Worm (Caenorhabditis elegans) whole organism, early embryonic: Measurements from ENCODE around the gene clec-150.

ENCODE experiments used
- B0310.2 ChIP-seq: sonication (generic microtip); optimal IDR thresholded peaks from 2 replicates; lab custom pipeline; 2016; ENCODE audit warnings: mild to moderate bottlenecking, missing genetic modification characterization, missing compliant biosample characterization
- F13C5.2 ChIP-seq: sonication (generic microtip); optimal IDR thresholded peaks from 2 replicates; lab custom pipeline; 2017; ENCODE audit warnings: mild to moderate bottlenecking, missing genetic modification characterization, inconsistent platforms, missing compliant biosample characterization
- aly-1 ChIP-seq: sonication (generic microtip); optimal IDR thresholded peaks from 2 replicates; lab custom pipeline; 2016; ENCODE audit warnings: missing genetic modification characterization, missing compliant biosample characterization
- ama-1 ChIP-seq: fragments of 150-350 bp; optimal IDR thresholded peaks from 2 replicates; lab custom pipeline; 2014
- ceh-13 ChIP-seq: fragments of 200-800 bp; sonication (Bioruptor generic); optimal IDR thresholded peaks from 2 replicates; lab custom pipeline; 2018; ENCODE audit warnings: mild to moderate bottlenecking, missing genetic modification characterization, missing compliant biosample characterization
- ceh-36 ChIP-seq: sonication (generic microtip); optimal IDR thresholded peaks from 2 replicates; lab custom pipeline; 2016; ENCODE audit warnings: missing genetic modification characterization, inconsistent platforms, missing compliant biosample characterization
- ets-7 ChIP-seq: sonication (generic microtip); optimal IDR thresholded peaks from 2 replicates; lab custom pipeline; 2016; ENCODE audit warnings: missing genotype, missing genetic modification characterization, missing compliant biosample characterization
- flt-1 ChIP-seq: fragments of 200-800 bp; sonication (Bioruptor generic); IDR thresholded peaks from 2 replicates; pipeline ENCODE4 v1.3.6; 2022; ENCODE audit warnings: missing genetic modification characterization, missing compliant biosample characterization
- hmbx-1 ChIP-seq: sonication (generic microtip); optimal IDR thresholded peaks from 2 replicates; lab custom pipeline; 2016; ENCODE audit warnings: mild to moderate bottlenecking, missing genetic modification characterization, missing compliant biosample characterization
- hmg-4 ChIP-seq: fragments of 200-800 bp; sonication (Bioruptor generic); optimal IDR thresholded peaks from 2 replicates; lab custom pipeline; 2018; ENCODE audit warnings: mild to moderate bottlenecking, missing genetic modification characterization, missing compliant biosample characterization
- hnd-1 ChIP-seq: sonication (generic microtip); optimal IDR thresholded peaks from 2 replicates; lab custom pipeline; 2016; ENCODE audit warnings: missing genetic modification characterization, missing compliant biosample characterization
- pes-1 ChIP-seq: fragments of 200-800 bp; sonication (Bioruptor generic); IDR thresholded peaks from 2 replicates; pipeline ENCODE4 v1.3.6; 2022; ENCODE audit warnings: missing genetic modification reagents, missing genetic modification characterization, missing compliant biosample characterization
- scrt-1 ChIP-seq: fragments of 200-800 bp; sonication (Bioruptor generic); IDR thresholded peaks from 2 replicates; pipeline ENCODE4 v1.3.6; 2022; ENCODE audit warnings: missing genetic modification characterization, missing compliant biosample characterization
- sea-1 ChIP-seq: fragments of 200-800 bp; sonication (Bioruptor generic); conservative IDR thresholded peaks from 2 replicates; pipeline ENCODE4 v1.3.6; 2022; ENCODE audit warnings: missing genetic modification characterization, missing compliant biosample characterization
- tbx-11 ChIP-seq: fragments of 200-800 bp; sonication (Bioruptor generic); IDR thresholded peaks from 2 replicates; pipeline ENCODE4 v1.3.6; 2022; ENCODE audit warnings: missing genetic modification characterization, missing compliant biosample characterization
- tbx-37 ChIP-seq: fragments of 200-800 bp; sonication (Bioruptor generic); conservative IDR thresholded peaks from 2 replicates; pipeline ENCODE4 v1.3.6; 2022; ENCODE audit warnings: missing genetic modification reagents, missing genetic modification characterization, missing compliant biosample characterization
- tra-4 ChIP-seq: sonication (generic microtip); optimal IDR thresholded peaks from 2 replicates; lab custom pipeline; 2017; ENCODE audit warnings: missing genetic modification characterization, missing compliant biosample characterization

The clec-150 gene

DNA sequence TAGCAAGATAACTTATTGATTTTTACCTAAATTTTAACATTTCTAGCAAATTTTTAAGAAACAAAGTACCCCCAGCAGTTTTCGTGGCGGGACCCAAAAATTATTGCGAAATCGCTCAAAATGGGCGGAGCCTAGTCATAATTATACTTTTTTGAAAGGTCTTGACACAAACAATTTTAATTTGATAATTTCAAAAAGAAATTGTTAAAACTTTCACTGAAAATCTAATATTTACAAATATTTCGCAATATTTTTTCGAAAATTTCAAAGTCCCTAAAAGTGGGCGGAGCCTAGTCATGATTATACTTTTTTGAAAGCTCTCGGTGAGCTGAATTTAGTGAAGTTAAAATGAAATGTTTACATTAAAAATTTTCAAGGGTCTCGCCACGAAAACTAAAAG lies 2.0 kb downstream of the clec-150 start:
- TF ChIP-seq B0310.2 (no peak), tbx-37 (GFP tag; lab: Robert Waterston, UW) (no peak), hmbx-1 (tag; lab: Kevin White, UChicago) (no peak), tbx-11 (GFP tag; lab: Robert Waterston, UW) (no peak), aly-1 (no peak), ceh-13 (GFP tag; lab: Kevin White, UChicago) (no peak), scrt-1 (GFP tag; lab: Robert Waterston, UW) (no peak), F13C5.2 (tag; lab: Kevin White, UChicago) (no peak), ceh-36 (tag; lab: Kevin White, UChicago) (no peak), flt-1 (GFP tag; lab: Robert Waterston, UW) (no peak), pes-1 (no peak), sea-1 (no peak), ama-1 (lab: Kevin White, UChicago) (no peak), hmg-4 (no peak), tra-4 (tag; lab: Kevin White, UChicago) (no peak)

DNA sequence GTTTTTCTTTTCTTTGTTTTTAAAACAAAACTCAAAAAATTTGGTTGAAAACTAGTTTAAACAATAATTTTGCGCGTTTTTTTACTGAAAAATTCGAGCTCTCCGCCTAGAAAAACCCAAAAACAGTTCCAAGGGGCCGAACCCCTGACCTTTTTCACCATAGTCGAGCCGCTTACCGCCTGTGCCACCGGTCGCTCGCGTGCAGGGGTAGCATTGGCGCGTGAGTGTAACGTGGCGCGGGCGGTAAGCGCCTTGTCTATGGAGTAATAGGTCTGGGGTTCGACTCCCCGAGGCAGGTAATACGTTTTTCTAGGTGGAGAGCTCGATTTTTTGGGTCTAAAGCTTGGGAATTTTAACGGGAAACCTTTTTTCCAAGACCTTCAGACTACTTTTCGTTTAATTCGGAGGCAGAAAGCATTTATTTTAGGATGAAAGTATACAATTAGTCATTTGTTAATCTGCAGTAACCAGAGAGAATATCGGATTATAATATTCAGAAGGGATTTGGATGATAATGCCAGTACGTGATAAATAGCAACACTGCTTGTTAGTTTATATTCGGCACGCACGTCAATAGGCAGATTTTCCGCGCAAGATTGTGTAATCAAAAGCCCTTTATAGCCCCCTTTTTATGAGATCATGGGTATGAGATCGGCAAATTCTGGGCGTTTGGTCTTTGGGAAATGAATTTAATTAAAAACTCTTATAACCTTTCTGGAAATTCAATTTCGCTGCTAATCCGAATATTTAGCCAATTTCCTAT lies 4.8 kb downstream of the clec-150 start:
- TF ChIP-seq hmg-4 (no peak), tbx-11 (GFP tag; lab: Robert Waterston, UW) (no peak), hnd-1 (tag; lab: Kevin White, UChicago) (no peak), hmbx-1 (tag; lab: Kevin White, UChicago) (no peak)

DNA sequence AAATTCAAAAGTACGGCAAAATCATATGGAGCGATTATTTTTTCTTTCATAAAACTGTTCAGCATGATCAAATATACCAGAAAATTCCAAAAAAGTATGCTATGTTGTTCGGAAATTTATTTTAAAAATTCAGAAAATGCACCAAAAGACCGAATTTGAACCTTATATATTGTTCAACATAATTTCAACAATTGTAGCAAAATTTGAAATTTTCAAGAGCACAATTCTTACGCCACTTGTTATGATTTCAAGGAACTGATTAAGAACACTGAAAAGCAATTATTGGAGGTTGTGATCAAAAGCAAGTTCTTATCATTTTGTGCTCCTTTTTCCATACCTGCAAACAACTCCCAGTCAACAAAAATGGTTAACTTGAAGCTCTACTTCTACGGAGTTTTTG lies 5.6 kb downstream of the clec-150 start, which contains the start of gene clc-27:
clc-27 (plus strand) TSS at position 301 of the 400 bp plus-strand sequence.
- TF ChIP-seq pes-1 (no peak), tbx-11 (GFP tag; lab: Robert Waterston, UW) (no peak), ets-7 (no peak), ama-1 (lab: Kevin White, UChicago) (no peak), scrt-1 (GFP tag; lab: Robert Waterston, UW) (no peak), ceh-13 (GFP tag; lab: Kevin White, UChicago) (no peak), ceh-36 (tag; lab: Kevin White, UChicago) (no peak), sea-1 (no peak), B0310.2 (no peak), F13C5.2 (tag; lab: Kevin White, UChicago) (no peak), tbx-37 (GFP tag; lab: Robert Waterston, UW) (no peak)

DNA sequence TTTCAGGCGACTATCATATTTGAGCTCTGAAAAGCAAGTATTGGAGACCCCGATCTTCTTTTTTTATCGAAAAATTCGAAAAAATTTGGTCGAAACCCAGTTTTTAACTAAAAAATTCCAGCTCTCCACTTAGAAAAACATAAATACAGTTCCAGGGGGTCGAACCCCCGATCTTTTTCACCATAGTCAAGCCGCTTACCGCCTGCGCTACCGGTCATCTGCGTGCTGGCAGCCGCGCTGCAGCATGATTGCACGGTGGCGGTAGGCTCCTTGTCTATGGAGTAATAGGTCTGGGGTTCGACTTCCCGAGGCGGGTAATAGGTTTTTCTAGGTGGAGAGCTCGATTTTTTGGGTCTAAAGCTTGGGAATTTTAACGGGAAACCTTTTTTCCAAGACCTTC lies 7.3 kb downstream of the clec-150 start, which contains the start of gene clc-24:
clc-24 (plus strand) TSS at position 263 of the 400 bp plus-strand sequence.
- no peak for TF ChIP-seq ama-1 (lab: Kevin White, UChicago)
- no peak for TF ChIP-seq tra-4 (tag; lab: Kevin White, UChicago)
- no peak for TF ChIP-seq hmg-4
- TF ChIP-seq ceh-13 (GFP tag; lab: Kevin White, UChicago), result no peak
- no peak for TF ChIP-seq tbx-37 (GFP tag; lab: Robert Waterston, UW)
- no peak for TF ChIP-seq ceh-36 (tag; lab: Kevin White, UChicago)
- no peak for TF ChIP-seq hmbx-1 (tag; lab: Kevin White, UChicago)
- no peak for TF ChIP-seq B0310.2
- no peak for TF ChIP-seq sea-1
- no peak for TF ChIP-seq pes-1

DNA sequence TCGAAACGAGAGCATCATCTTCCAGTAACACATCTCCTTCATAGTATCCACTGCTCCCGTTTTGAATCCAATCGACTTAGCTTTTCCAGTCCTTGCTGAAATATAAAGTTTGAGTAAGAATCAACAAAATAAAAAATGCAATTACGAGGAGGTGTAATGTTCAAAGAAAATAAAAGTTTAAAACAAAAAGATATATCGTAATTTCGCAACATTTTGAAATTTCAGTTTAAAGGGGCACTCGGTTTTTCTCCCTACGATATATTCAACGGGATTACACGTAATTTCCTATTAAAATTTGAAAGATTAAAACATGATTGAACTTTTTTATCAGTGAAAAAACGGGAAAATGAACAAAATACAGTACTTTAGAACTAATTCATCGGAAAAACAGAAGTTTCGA lies 13.6 kb downstream of the clec-150 start, which contains the start of gene Y34F4.3:
Y34F4.3 (minus strand) TSS at position 101 of the 400 bp plus-strand sequence.
- TF ChIP-seq pes-1 (no peak), ets-7 (no peak), F13C5.2 (tag; lab: Kevin White, UChicago) (no peak), B0310.2 (no peak)

DNA sequence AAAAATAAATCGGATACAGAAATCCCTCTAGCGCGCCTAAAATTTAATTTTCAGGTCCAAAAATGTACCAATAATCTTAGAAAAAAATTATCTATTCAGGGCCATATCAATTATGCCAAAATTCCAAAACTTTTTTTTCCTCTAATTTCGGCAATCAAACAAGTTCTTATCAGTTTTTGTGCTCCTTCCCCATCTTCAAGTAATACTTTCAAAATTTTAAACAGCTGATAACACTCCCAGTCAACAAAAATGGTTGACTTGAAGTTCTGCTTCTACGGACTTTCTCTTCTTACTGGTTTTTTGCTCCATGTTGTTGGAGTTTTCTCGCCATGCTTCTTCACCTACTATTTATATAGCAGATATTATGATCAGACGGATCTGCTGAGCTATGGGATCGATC lies 18.2 kb downstream of the clec-150 start, which contains the start of gene clc-23:
clc-23 (plus strand) TSS at position 223 of the 400 bp plus-strand sequence.
- no peak for TF ChIP-seq ets-7
- no peak for TF ChIP-seq hmbx-1 (tag; lab: Kevin White, UChicago)
- no peak for TF ChIP-seq scrt-1 (GFP tag; lab: Robert Waterston, UW)
- no peak for TF ChIP-seq sea-1
- TF ChIP-seq flt-1 (GFP tag; lab: Robert Waterston, UW), result no peak
- TF ChIP-seq tbx-37 (GFP tag; lab: Robert Waterston, UW), result no peak
- no peak for TF ChIP-seq pes-1
- TF ChIP-seq F13C5.2 (tag; lab: Kevin White, UChicago), result no peak
- TF ChIP-seq ceh-13 (GFP tag; lab: Kevin White, UChicago), result no peak
- TF ChIP-seq ceh-36 (tag; lab: Kevin White, UChicago), result no peak
- no peak for TF ChIP-seq tbx-11 (GFP tag; lab: Robert Waterston, UW)
- TF ChIP-seq tra-4 (tag; lab: Kevin White, UChicago), result no peak
- TF ChIP-seq hnd-1 (tag; lab: Kevin White, UChicago), result no peak
- no peak for TF ChIP-seq ama-1 (lab: Kevin White, UChicago)
- TF ChIP-seq B0310.2, result no peak
- TF ChIP-seq aly-1, result no peak
- no peak for TF ChIP-seq hmg-4

DNA sequence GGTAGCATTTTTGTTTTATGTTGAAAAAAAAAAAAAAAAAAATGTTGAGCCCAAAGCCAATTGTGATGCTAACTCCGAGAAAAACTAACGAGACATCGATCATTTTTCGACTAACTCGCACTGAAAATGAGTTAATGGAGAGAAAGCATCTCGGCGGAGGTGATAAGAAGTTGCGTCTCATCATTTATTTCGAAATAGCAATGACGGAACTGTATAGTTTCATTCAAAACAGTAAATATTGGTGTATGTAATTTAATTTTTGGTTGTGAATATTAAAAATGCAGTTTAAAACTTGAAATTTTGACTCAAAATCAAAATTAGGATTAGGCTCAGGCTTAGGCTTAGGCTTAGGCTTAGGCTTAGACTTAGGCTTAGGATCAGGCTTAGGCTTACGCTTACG lies 23.8 kb downstream of the clec-150 start, which contains the start of gene clc-25:
clc-25 (minus strand) TSS at position 101 of the 400 bp plus-strand sequence.
- TF ChIP-seq B0310.2, result no peak

DNA sequence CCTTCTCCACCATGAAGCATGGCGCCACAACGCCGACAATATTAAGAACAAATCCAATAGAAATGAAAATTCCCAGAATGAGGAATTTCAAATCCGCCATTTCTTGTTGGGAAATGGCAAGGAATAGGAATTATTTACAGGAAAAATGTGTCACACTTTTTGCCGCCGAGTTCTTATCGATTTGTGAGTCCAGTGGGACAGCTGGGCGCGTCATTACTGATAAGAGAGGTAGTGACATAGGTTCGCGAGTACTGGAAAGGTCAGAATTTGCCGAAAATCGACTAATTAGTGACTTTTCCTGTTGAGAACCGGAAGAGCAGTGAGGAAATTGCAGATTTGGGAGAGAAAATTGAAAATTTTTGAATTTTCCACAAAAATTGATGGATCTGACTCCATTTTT lies 25.7 kb downstream of the clec-150 start:
- TF ChIP-seq flt-1 (GFP tag; lab: Robert Waterston, UW) (no peak), ama-1 (lab: Kevin White, UChicago) (no peak)
